Fruit fly (Drosophila melanogaster) whole organism, embryonic: ENCODE data around the gene CG34298.

Source experiments
- ATbp ChIP-seq: fragments of 200-800 bp; sonication (Bioruptor generic); optimal IDR thresholded peaks from 2 replicates; lab custom pipeline; 2017; ENCODE audit warnings: missing biosample characterization, mild to moderate bottlenecking, missing genetic modification characterization, missing genetic modification reagents
- Aef1 ChIP-seq: fragments of 200-800 bp; sonication (Bioruptor generic); IDR thresholded peaks from 3 replicates; pipeline ENCODE4 v1.3.6; 2022; ENCODE audit warnings: missing biosample characterization, missing genetic modification characterization
- Antp ChIP-seq: fragments of 200-800 bp; sonication (Bioruptor generic); optimal IDR thresholded peaks from 3 replicates; lab custom pipeline; 2016; ENCODE audit warnings: missing biosample characterization, missing genetic modification characterization
- Blimp-1 ChIP-seq: fragments of 200-800 bp; sonication (Bioruptor generic); optimal IDR thresholded peaks from 3 replicates; lab custom pipeline; 2018; ENCODE audit warnings: missing biosample characterization, missing genetic modification characterization, mild to moderate bottlenecking, moderate library complexity, missing genetic modification reagents
- BtbVII ChIP-seq: fragments of 200-800 bp; sonication (Bioruptor generic); optimal IDR thresholded peaks from 3 replicates; lab custom pipeline; 2017; ENCODE audit warnings: missing biosample characterization, mild to moderate bottlenecking, missing genetic modification characterization
- CG12659 ChIP-seq: fragments of 200-800 bp; sonication (Bioruptor generic); optimal IDR thresholded peaks from 3 replicates; lab custom pipeline; 2017; ENCODE audit warnings: mild to moderate bottlenecking, missing biosample characterization, missing genetic modification reagents, missing genetic modification characterization
- CG13775 ChIP-seq: fragments of 200-800 bp; sonication (Bioruptor generic); optimal IDR thresholded peaks from 3 replicates; lab custom pipeline; 2017; ENCODE audit warnings: missing biosample characterization, mild to moderate bottlenecking, missing genetic modification characterization
- CG14860 ChIP-seq: fragments of 200-800 bp; sonication (Bioruptor generic); IDR thresholded peaks from 3 replicates; pipeline ENCODE4 v1.3.6; 2022; ENCODE audit warnings: missing biosample characterization, missing genetic modification characterization; ENCODE audit not compliant: partially characterized antibody
- CG15011 ChIP-seq: fragments of 200-800 bp; sonication (Bioruptor generic); optimal IDR thresholded peaks from 3 replicates; lab custom pipeline; 2018; ENCODE audit warnings: missing biosample characterization, mild to moderate bottlenecking, missing genetic modification characterization
- CG16813 ChIP-seq: fragments of 200-800 bp; sonication (Bioruptor generic); IDR thresholded peaks from 3 replicates; pipeline ENCODE4 v1.3.6; 2022; ENCODE audit warnings: missing biosample characterization, missing genetic modification characterization; ENCODE audit not compliant: partially characterized antibody
- CG17568 ChIP-seq: fragments of 200-800 bp; sonication (Bioruptor generic); optimal IDR thresholded peaks from 2 replicates; lab custom pipeline; 2018; ENCODE audit warnings: missing biosample characterization, mild to moderate bottlenecking, missing genetic modification characterization, moderate library complexity
- CG18262 ChIP-seq: fragments of 200-800 bp; optimal IDR thresholded peaks from 3 replicates; lab custom pipeline; 2019; ENCODE audit warnings: missing biosample characterization, mild to moderate bottlenecking, missing genetic modification characterization, moderate library complexity
- CG2120 ChIP-seq: fragments of 200-800 bp; sonication (Bioruptor generic); optimal IDR thresholded peaks from 3 replicates; lab custom pipeline; 2016; ENCODE audit warnings: missing biosample characterization, missing genetic modification characterization
- CG2889 ChIP-seq: fragments of 200-800 bp; sonication (Bioruptor generic); IDR thresholded peaks from 3 replicates; pipeline ENCODE4 v1.3.6; 2022; ENCODE audit warnings: missing biosample characterization, missing genetic modification characterization
- CG30403 ChIP-seq: fragments of 200-800 bp; sonication (Bioruptor generic); optimal IDR thresholded peaks from 3 replicates; lab custom pipeline; 2016; ENCODE audit warnings: missing biosample characterization, missing genetic modification characterization
- CG3065 ChIP-seq: fragments of 200-800 bp; sonication (Bioruptor generic); optimal IDR thresholded peaks from 2 replicates; lab custom pipeline; 2016; ENCODE audit warnings: missing biosample characterization, missing genetic modification characterization
- CG32767 ChIP-seq: fragments of 200-800 bp; sonication (Bioruptor generic); IDR thresholded peaks from 2 replicates; pipeline ENCODE4 v1.3.6; 2022; ENCODE audit warnings: missing biosample characterization, missing genetic modification characterization
- CG34376 ChIP-seq: fragments of 200-800 bp; sonication (Bioruptor generic); optimal IDR thresholded peaks from 2 replicates; lab custom pipeline; 2018; ENCODE audit warnings: missing biosample characterization, mild to moderate bottlenecking, missing genetic modification characterization
- CG3995 ChIP-seq: fragments of 200-800 bp; sonication (Bioruptor generic); optimal IDR thresholded peaks from 3 replicates; lab custom pipeline; 2016; ENCODE audit warnings: missing biosample characterization, missing genetic modification characterization
- CG4617 ChIP-seq: fragments of 200-800 bp; sonication (Bioruptor generic); optimal IDR thresholded peaks from 3 replicates; lab custom pipeline; 2016; ENCODE audit warnings: missing biosample characterization, missing genetic modification characterization, borderline replicate concordance
- CG6254 ChIP-seq: fragments of 200-800 bp; sonication (Bioruptor generic); optimal IDR thresholded peaks from 3 replicates; lab custom pipeline; 2017; ENCODE audit warnings: mild to moderate bottlenecking, missing biosample characterization, missing genetic modification reagents, missing genetic modification characterization
- CG6854 ChIP-seq: fragments of 200-800 bp; sonication (Bioruptor generic); optimal IDR thresholded peaks from 3 replicates; lab custom pipeline; 2017; ENCODE audit warnings: missing biosample characterization, mild to moderate bottlenecking, missing genetic modification characterization
- CG7372 ChIP-seq: fragments of 200-800 bp; sonication (Bioruptor generic); IDR thresholded peaks from 2 replicates; pipeline ENCODE4 v1.3.6; 2022; ENCODE audit warnings: missing biosample characterization, missing genetic modification characterization
- CG7928 ChIP-seq: fragments of 200-800 bp; sonication (Bioruptor generic); optimal IDR thresholded peaks from 2 replicates; lab custom pipeline; 2017; ENCODE audit warnings: missing biosample characterization, mild to moderate bottlenecking, missing genetic modification characterization
- CG8924 ChIP-seq: fragments of 200-800 bp; optimal IDR thresholded peaks from 3 replicates; lab custom pipeline; 2019; ENCODE audit warnings: missing biosample characterization, mild to moderate bottlenecking, missing genetic modification characterization, moderate library complexity
- CG9797 ChIP-seq: fragments of 200-800 bp; sonication (Bioruptor generic); optimal IDR thresholded peaks from 3 replicates; lab custom pipeline; 2018; ENCODE audit warnings: missing biosample characterization, mild to moderate bottlenecking, missing genetic modification characterization
- CoRest ChIP-seq: fragments of 200-800 bp; sonication (Bioruptor generic); optimal IDR thresholded peaks from 3 replicates; lab custom pipeline; 2018; ENCODE audit warnings: missing biosample characterization, mild to moderate bottlenecking, missing genetic modification characterization, moderate library complexity
- CrebB ChIP-seq: fragments of 200-800 bp; sonication (Bioruptor generic); optimal IDR thresholded peaks from 3 replicates; lab custom pipeline; 2018; ENCODE audit warnings: missing biosample characterization, mild to moderate bottlenecking, missing genetic modification characterization
- Elba2 ChIP-seq: fragments of 200-800 bp; sonication (Bioruptor generic); optimal IDR thresholded peaks from 3 replicates; lab custom pipeline; 2016; ENCODE audit warnings: missing biosample characterization, missing genetic modification characterization
- Hr78 ChIP-seq, 2 experiments: fragments of 200-800 bp in 1 of 2; fragments of >200 bp in 1 of 2; sonication (Bioruptor generic) in 1 of 2; optimal IDR thresholded peaks; 2 replicates each; lab custom pipeline; 2017 to 2019; ENCODE audit warnings: missing biosample characterization in 2 of 2, missing genetic modification characterization in 2 of 2, mild to moderate bottlenecking in 1 of 2, moderate library complexity in 1 of 2
- MBD-R2 ChIP-seq: fragments of 200-800 bp; sonication (Bioruptor generic); IDR thresholded peaks from 2 replicates; pipeline ENCODE4 v1.3.6; 2022; ENCODE audit warnings: missing biosample characterization, missing genetic modification characterization
- Mrtf ChIP-seq: fragments of 200-800 bp; sonication (Bioruptor generic); IDR thresholded peaks from 3 replicates; pipeline ENCODE4 v1.3.6; 2022; ENCODE audit warnings: missing biosample characterization, missing genetic modification characterization
- Ptx1 ChIP-seq: fragments of 200-800 bp; sonication (Bioruptor generic); IDR thresholded peaks from 2 replicates; pipeline ENCODE4 v1.3.6; 2022; ENCODE audit warnings: missing biosample characterization, missing genetic modification characterization
- cad ChIP-seq: fragments of >200 bp; optimal IDR thresholded peaks from 2 replicates; lab custom pipeline; 2017; ENCODE audit warnings: missing biosample characterization, missing genetic modification characterization
- cas ChIP-seq: fragments of 200-800 bp; sonication (Bioruptor generic); IDR thresholded peaks from 2 replicates; pipeline ENCODE4 v1.3.6; 2022; ENCODE audit warnings: missing biosample characterization, missing genetic modification characterization
- dimm ChIP-seq: fragments of 200-800 bp; sonication (Bioruptor generic); IDR thresholded peaks from 2 replicates; pipeline ENCODE4 v1.3.6; 2022; ENCODE audit warnings: missing biosample characterization, missing genetic modification characterization
- dmrt99B ChIP-seq: fragments of 200-800 bp; sonication (Bioruptor generic); optimal IDR thresholded peaks from 2 replicates; lab custom pipeline; 2018; ENCODE audit warnings: missing biosample characterization, mild to moderate bottlenecking, missing genetic modification characterization, moderate library complexity
- eve ChIP-seq, 2 experiments: fragments of >200 bp; optimal IDR thresholded peaks; 2 replicates each; lab custom pipeline; 2017; ENCODE audit warnings: missing biosample characterization in 2 of 2, missing genetic modification characterization in 2 of 2
- grau ChIP-seq: fragments of 200-800 bp; optimal IDR thresholded peaks from 3 replicates; lab custom pipeline; 2019; ENCODE audit warnings: missing biosample characterization, mild to moderate bottlenecking, missing genetic modification characterization, moderate library complexity
- h ChIP-seq: fragments of >200 bp; optimal IDR thresholded peaks from 2 replicates; lab custom pipeline; 2017
- klu ChIP-seq: fragments of 200-800 bp; sonication (Bioruptor generic); IDR thresholded peaks from 2 replicates; pipeline ENCODE4 v1.3.6; 2022; ENCODE audit warnings: missing biosample characterization, missing genetic modification characterization
- lmd ChIP-seq: fragments of 200-800 bp; sonication (Bioruptor generic); IDR thresholded peaks from 2 replicates; pipeline ENCODE4 v1.3.6; 2022; ENCODE audit warnings: missing biosample characterization, missing genetic modification characterization
- maf-S ChIP-seq: fragments of 200-800 bp; sonication (Bioruptor generic); optimal IDR thresholded peaks from 2 replicates; lab custom pipeline; 2016; ENCODE audit warnings: missing biosample characterization, missing genetic modification characterization
- mld ChIP-seq: fragments of 200-800 bp; sonication (Bioruptor generic); IDR thresholded peaks from 3 replicates; pipeline ENCODE4 v1.3.6; 2022; ENCODE audit warnings: missing biosample characterization, missing genetic modification characterization; ENCODE audit not compliant: partially characterized antibody
- nerfin-2 ChIP-seq: fragments of 200-800 bp; sonication (Bioruptor generic); IDR thresholded peaks from 2 replicates; pipeline ENCODE4 v1.3.6; 2022; ENCODE audit warnings: missing biosample characterization, missing genetic modification characterization; ENCODE audit not compliant: partially characterized antibody
- shn ChIP-seq: fragments of 200-800 bp; sonication (Bioruptor generic); optimal IDR thresholded peaks from 3 replicates; lab custom pipeline; 2016; ENCODE audit warnings: missing biosample characterization, missing genetic modification characterization
- slou ChIP-seq: fragments of 200-800 bp; sonication (Bioruptor generic); optimal IDR thresholded peaks from 3 replicates; lab custom pipeline; 2016; ENCODE audit warnings: missing biosample characterization, missing genetic modification characterization
- sr ChIP-seq: fragments of 200-800 bp; sonication (Bioruptor generic); IDR thresholded peaks from 3 replicates; pipeline ENCODE4 v1.3.6; 2022; ENCODE audit warnings: missing biosample characterization, missing genetic modification characterization
- wek ChIP-seq: fragments of 200-800 bp; sonication (Bioruptor generic); optimal IDR thresholded peaks from 3 replicates; lab custom pipeline; 2018; ENCODE audit warnings: missing biosample characterization, mild to moderate bottlenecking, missing genetic modification characterization, moderate library complexity

The CG34298 gene

dm6 chr3R:30043139-30043744, 43.6 kb downstream of the CG34298 start, which contains the start of gene Sry-delta (continued):
- TF ChIP-seq eve (GFP tag; optimal IDR thresholded peaks at IDR 0.05; lab: Kevin White, UChicago) (no peak), Antp (GFP tag; lab: Kevin White, UChicago) (peak; percentile 92), CG8924 (peak; percentile 81), wek (GFP tag; lab: Kevin White, UChicago) (peak; percentile 23), CG2120 (GFP tag; lab: Kevin White, UChicago) (peak; percentile 93), nerfin-2 (GFP tag; lab: Robert Waterston, UW) (peak; percentile 19; the same call in 1 of the 2 replicates), CG6254 (GFP tag; lab: Kevin White, UChicago) (peak; percentile 71), mld (GFP tag; lab: Robert Waterston, UW) (peak; percentile 41; the same call in 1 of the 3 replicates), BtbVII (GFP tag; lab: Kevin White, UChicago) (peak; percentile 19), CG2889 (GFP tag; lab: Robert Waterston, UW) (peak; percentile 55; the same call in 2 of the 3 replicates), CG17568 (GFP tag; lab: Kevin White, UChicago) (no peak), shn (GFP tag; lab: Kevin White, UChicago) (peak; percentile 80), CG3065 (GFP tag; lab: Kevin White, UChicago) (peak; percentile 45), ATbp (GFP tag; lab: Kevin White, UChicago) (no peak), CG34376 (peak; percentile 72), CG30403 (GFP tag; lab: Kevin White, UChicago) (peak; percentile 90), CG4617 (GFP tag; lab: Kevin White, UChicago) (peak; percentile 98), Aef1 (GFP tag; lab: Robert Waterston, UW) (peak; percentile 75), CG3995 (GFP tag; lab: Kevin White, UChicago) (peak; percentile 69), CG13775 (GFP tag; lab: Kevin White, UChicago) (peak; percentile 74), CG12659 (GFP tag; lab: Kevin White, UChicago) (peak; percentile 91), CG14860 (GFP tag; lab: Robert Waterston, UW) (peak; percentile 59; the same call in 2 of the 3 replicates), CG15011 (GFP tag; lab: Kevin White, UChicago) (no peak), CG32767 (GFP tag; lab: Robert Waterston, UW) (peak; percentile 71), Ptx1 (GFP tag; lab: Robert Waterston, UW) (peak; percentile 86), CoRest (tag; lab: Kevin White, UChicago) (peak; percentile 70), dmrt99B (no peak), CrebB (peak; percentile 71), h (lab: Kevin White, UChicago) (no peak), Blimp-1 (GFP tag; lab: Kevin White, UChicago) (no peak), CG7372 (GFP tag; lab: Robert Waterston, UW) (peak; percentile 44; the same call in 1 of the 2 replicates), lmd (GFP tag; lab: Robert Waterston, UW) (peak; percentile 62; the same call in 1 of the 2 replicates), sr (GFP tag; lab: Robert Waterston, UW) (peak; percentile 59; the same call in 2 of the 3 replicates), Hr78 (GFP tag; optimal IDR thresholded peaks at IDR 0.05; lab: Kevin White, UChicago) (no peak), klu (GFP tag; lab: Robert Waterston, UW) (peak; percentile 64), dimm (GFP tag; lab: Robert Waterston, UW) (0 out of 2 replicates have a peak, but pooled peaks have one; percentile 3), Mrtf (peak; percentile 58; the same call in 1 of the 3 replicates), Elba2 (GFP tag; lab: Kevin White, UChicago) (no peak), maf-S (GFP tag; lab: Kevin White, UChicago) (peak; percentile 86), CG7928 (GFP tag; lab: Kevin White, UChicago) (peak; percentile 100), CG16813 (GFP tag; lab: Robert Waterston, UW) (peak; percentile 78), slou (GFP tag; lab: Kevin White, UChicago) (peak; percentile 68), CG18262 (tag; lab: Kevin White, UChicago) (peak; percentile 63), MBD-R2 (peak; percentile 98), grau (tag; lab: Kevin White, UChicago) (peak; percentile 70), cas (peak; percentile 74), CG9797 (GFP tag; lab: Kevin White, UChicago) (peak; percentile 66), cad (GFP tag; lab: Kevin White, UChicago) (peak; percentile 54), CG6854 (GFP tag; lab: Kevin White, UChicago) (no peak)
